Worm (Caenorhabditis elegans): ENCODE data around the gene M28.8.

The M28.8 gene

DNA sequence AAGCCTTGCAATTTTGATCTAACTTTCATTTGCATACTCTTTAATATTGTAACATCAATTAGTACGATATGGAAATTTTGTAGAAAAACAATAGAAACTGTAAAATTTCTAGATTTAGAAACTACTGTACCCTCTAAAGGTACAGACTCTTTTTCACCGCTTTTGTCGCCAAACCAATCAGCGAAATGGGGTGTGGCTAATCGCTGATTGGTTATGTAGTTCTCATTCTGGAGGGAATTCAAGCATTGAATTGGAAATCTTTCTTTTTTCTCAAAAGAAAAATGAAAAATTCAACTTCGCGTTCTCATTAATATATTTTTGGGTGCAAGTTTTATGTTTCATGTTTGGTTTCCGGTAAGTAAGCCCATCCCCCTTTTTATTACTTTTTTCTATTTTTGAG lies 24.5 kb upstream of the M28.8 start:
- TF ChIP-seq aly-2 (tag; optimal IDR thresholded peaks at IDR 0.05) (no peak), egl-27 (tag; optimal IDR thresholded peaks at IDR 0.05) (no peak), unc-62 (GFP tag; optimal IDR thresholded peaks at IDR 0.05 in 1 of 2) (no peak), unc-62 (tag; optimal IDR thresholded peaks at IDR 0.05) (no peak), madf-5 (GFP tag; IDR thresholded peaks at IDR 0.05) (no peak), ceh-32 (tag; optimal IDR thresholded peaks at IDR 0.05; ENCODE audit: poor library complexity) (no peak), zip-11 (GFP tag; IDR thresholded peaks at IDR 0.05) (no peak), arid-1 (GFP tag; conservative IDR thresholded peaks at IDR 0.05) (no peak), mdt-29 (GFP tag; IDR thresholded peaks at IDR 0.05) (no peak), nhr-102 (tag; optimal IDR thresholded peaks at IDR 0.05) (no peak), lin-13 (GFP tag; optimal IDR thresholded peaks at IDR 0.05) (no peak), skn-1 (tag; optimal IDR thresholded peaks at IDR 0.05) (no peak), dmd-9 (GFP tag; IDR thresholded peaks at IDR 0.05) (no peak), mdl-1 (tag; optimal IDR thresholded peaks at IDR 0.05) (no peak), nhr-11 (tag; optimal IDR thresholded peaks at IDR 0.05) (no peak), Y48G9A.11 (GFP tag; IDR thresholded peaks at IDR 0.05) (no peak), dpl-1 (GFP tag; optimal IDR thresholded peaks at IDR 0.05) (no peak), lir-3 (tag; optimal IDR thresholded peaks at IDR 0.05) (no peak)

DNA sequence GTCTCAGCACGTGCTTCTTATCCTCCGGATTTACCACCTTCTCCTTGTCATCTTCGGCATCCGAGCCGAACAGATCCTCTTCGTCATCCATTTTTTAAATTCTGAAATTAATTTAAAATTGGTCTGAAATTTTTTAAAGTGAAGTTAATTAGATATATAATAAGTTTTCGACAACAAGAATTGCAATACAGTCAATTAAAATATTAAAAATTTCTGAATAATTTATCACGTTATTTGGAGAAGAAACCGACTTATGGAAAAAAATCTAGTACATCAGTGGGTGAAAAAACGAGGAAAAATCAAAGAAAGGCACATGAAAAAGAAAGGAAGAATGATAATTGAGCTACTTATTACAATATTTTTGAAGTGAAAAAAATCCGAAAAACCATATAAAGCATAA lies 22.6 kb upstream of the M28.8 start, which contains the start of gene taf-13:
Gene taf-13 (minus strand): TSS at position 101 of the 400 bp plus-strand sequence.
- TF ChIP-seq duxl-1 (tag; optimal IDR thresholded peaks at IDR 0.05; ENCODE audit: poor library complexity) (no peak), ces-1 (GFP tag; optimal IDR thresholded peaks at IDR 0.05) (no peak), ctbp-1 (GFP tag; IDR thresholded peaks at IDR 0.05) (no peak), daf-8 (GFP tag; IDR thresholded peaks at IDR 0.05) (no peak), skn-1 (tag; optimal IDR thresholded peaks at IDR 0.05) (no peak), ceh-44 (GFP tag; IDR thresholded peaks at IDR 0.05) (no peak), nhr-11 (tag; optimal IDR thresholded peaks at IDR 0.05) (no peak), dmd-6 (GFP tag; IDR thresholded peaks at IDR 0.05) (no peak), hlh-30 (tag; optimal IDR thresholded peaks at IDR 0.05; ENCODE audit: insufficient read depth) (no peak)

DNA sequence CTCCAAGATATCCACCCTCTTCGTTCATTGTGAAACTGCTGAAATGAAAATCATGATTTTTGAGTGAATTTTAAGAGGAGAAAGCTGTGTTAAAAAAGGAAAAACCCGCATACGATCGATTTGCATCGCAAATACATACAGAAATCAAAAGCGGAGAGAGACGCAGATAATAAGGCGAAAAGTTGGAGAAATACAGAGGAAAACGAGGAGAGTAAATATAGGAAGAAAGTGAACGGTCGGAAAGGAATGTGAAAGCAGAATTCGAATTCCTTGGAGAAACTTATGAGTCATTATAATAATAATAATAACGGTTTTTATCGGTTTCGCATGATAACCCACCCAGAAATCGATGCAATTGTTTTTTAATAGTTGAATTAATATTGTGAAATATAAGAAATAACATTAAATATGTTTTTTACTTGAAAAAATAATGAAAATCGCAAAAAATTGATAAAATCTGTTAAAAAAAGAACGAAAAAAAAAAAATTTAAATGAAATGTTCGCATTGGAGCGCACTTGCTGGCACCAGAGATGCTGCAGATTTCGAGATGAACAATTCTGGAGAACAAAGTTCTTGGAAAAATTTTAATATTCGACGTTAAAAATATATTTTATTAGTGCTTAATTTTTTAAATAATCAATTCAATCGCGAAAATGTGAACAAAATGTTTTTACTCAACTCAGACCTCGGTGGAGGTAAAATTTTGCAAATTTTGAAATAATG lies 20.7 kb upstream of the M28.8 start, which contains the start of gene ccm-3:
Gene ccm-3 (minus strand): TSS at position 38 of the 724 bp plus-strand sequence.
- TF ChIP-seq dpl-1 (GFP tag; optimal IDR thresholded peaks at IDR 0.05) (peak; percentile 53), mdt-29 (GFP tag; IDR thresholded peaks at IDR 0.05) (no peak), set-16 (GFP tag; IDR thresholded peaks at IDR 0.05) (no peak), daf-16 (GFP tag; optimal IDR thresholded peaks at IDR 0.05) (no peak), daf-16 (tag; optimal IDR thresholded peaks at IDR 0.05) (peak; percentile 14), lin-38 (GFP tag; IDR thresholded peaks at IDR 0.05) (peak; percentile 91), zip-11 (GFP tag; IDR thresholded peaks at IDR 0.05) (no peak), nhr-10 (tag; optimal IDR thresholded peaks at IDR 0.05) (no peak), F49E8.2 (tag; optimal IDR thresholded peaks at IDR 0.05; ENCODE audit: borderline replicate concordance) (no peak), nhr-11 (tag; optimal IDR thresholded peaks at IDR 0.05) (peak; percentile 17), lsy-2 (tag; optimal IDR thresholded peaks at IDR 0.05) (peak in 1 of 2 experiments; percentile 36), unc-130 (GFP tag; optimal IDR thresholded peaks at IDR 0.05) (peak; percentile 3), lin-1 (GFP tag; IDR thresholded peaks at IDR 0.05) (no peak), unc-62 (GFP tag; optimal IDR thresholded peaks at IDR 0.05 in 1 of 2) (no peak), unc-62 (tag; optimal IDR thresholded peaks at IDR 0.05) (no peak), nhr-76 (tag; optimal IDR thresholded peaks at IDR 0.05) (no peak), snpc-1.2 (GFP tag; IDR thresholded peaks at IDR 0.05) (no peak), T20F7.1 (GFP tag; optimal IDR thresholded peaks at IDR 0.05) (peak; percentile 44), fkh-10 (GFP tag; optimal IDR thresholded peaks at IDR 0.05) (peak; percentile 15), aha-1 (tag) (peak; percentile 69)
